Fruit fly (Drosophila melanogaster) Kc167 (cell line): ENCODE measurements around the gene Hn.

ENCODE experiments used
- Myc ChIP-seq: fragments of >200 bp; optimal IDR thresholded peaks from 2 replicates; lab custom pipeline; 2017; ENCODE audit warnings: missing external identifiers
- insv ChIP-seq: fragments of >200 bp; optimal IDR thresholded peaks from 3 replicates; lab custom pipeline; 2018; ENCODE audit warnings: missing external identifiers
- psq ChIP-seq: fragments of >200 bp; optimal IDR thresholded peaks from 2 replicates; lab custom pipeline; 2017; ENCODE audit warnings: missing external identifiers
- ttk ChIP-seq: sonication (Bioruptor generic); optimal IDR thresholded peaks from 2 replicates; lab custom pipeline; 2017; ENCODE audit warnings: missing external identifiers

DNA sequence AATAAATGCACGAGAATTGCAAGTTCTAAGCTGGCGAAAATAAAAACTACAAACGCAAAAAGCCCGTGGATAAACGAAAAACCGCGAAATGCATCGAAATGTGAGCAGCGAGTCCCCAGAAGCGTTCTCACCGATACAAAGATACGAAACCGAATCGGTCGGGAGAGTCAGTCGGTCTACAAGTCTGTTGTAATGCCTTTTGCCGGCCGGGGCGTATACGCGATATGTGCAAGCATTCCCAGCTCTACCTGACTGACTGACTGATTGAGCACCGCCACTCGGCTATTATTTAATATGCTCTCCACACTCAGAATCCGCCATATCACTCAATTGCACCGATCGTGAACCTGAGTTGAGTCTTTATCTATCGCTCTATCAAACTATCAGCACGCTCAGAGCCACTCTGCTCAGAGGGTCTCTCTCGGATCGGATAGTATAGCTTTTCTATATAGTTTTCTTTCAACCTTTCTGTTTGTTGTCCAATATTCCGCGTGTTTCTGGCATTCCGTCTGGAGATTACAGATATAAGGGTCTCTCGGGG lies 15.2 kb downstream of the Hn start, which contains the start of gene Clk:
- TF ChIP-seq insv = no peak
- no peak for TF ChIP-seq psq (lab: Kevin White, UChicago)
- TF ChIP-seq ttk = no peak
- no peak for TF ChIP-seq Myc (lab: Kevin White, UChicago)
